Worm (Caenorhabditis elegans) whole organism, young adult: ENCODE results near the gene mtx-2.
"Not testable (repeated sequence)": the region's sequence is repeated elsewhere in the genome, so short reads cannot be mapped to it uniquely, and the experiment has no call there.

Experiments
- B0261.1 ChIP-seq: sonication (generic microtip); optimal IDR thresholded peaks from 2 replicates; lab custom pipeline; 2016; ENCODE audit warnings: mild to moderate bottlenecking, missing genetic modification characterization, moderate library complexity, missing compliant biosample characterization
- B0336.3 ChIP-seq: fragments of 200-800 bp; sonication (Bioruptor generic); IDR thresholded peaks from 2 replicates; pipeline ENCODE4 v1.3.6; 2022; ENCODE audit warnings: missing genetic modification characterization, missing compliant biosample characterization
- C17E4.6 ChIP-seq: fragments of 200-800 bp; sonication (Bioruptor generic); IDR thresholded peaks from 2 replicates; pipeline ENCODE4 v1.3.6; 2022; ENCODE audit warnings: missing genetic modification reagents, missing genetic modification characterization, missing compliant biosample characterization
- D2030.7 ChIP-seq: fragments of 200-800 bp; sonication (Bioruptor generic); IDR thresholded peaks from 2 replicates; pipeline ENCODE4 v1.3.6; 2022; ENCODE audit warnings: missing genetic modification reagents, missing genetic modification characterization, missing compliant biosample characterization
- F33H1.4 ChIP-seq: fragments of 200-800 bp; sonication (Bioruptor generic); IDR thresholded peaks from 2 replicates; pipeline ENCODE4 v1.3.6; 2022; ENCODE audit warnings: missing genetic modification reagents, missing genetic modification characterization, missing compliant biosample characterization
- K12H6.12 ChIP-seq: fragments of 200-800 bp; sonication (Bioruptor generic); optimal IDR thresholded peaks from 2 replicates; lab custom pipeline; 2018; ENCODE audit warnings: mild to moderate bottlenecking, missing genetic modification characterization, missing compliant biosample characterization
- Y53G8AR.9 ChIP-seq: fragments of 200-800 bp; sonication (Bioruptor generic); conservative IDR thresholded peaks from 2 replicates; pipeline ENCODE4 v1.3.6; 2022; ENCODE audit warnings: missing genetic modification reagents, missing genetic modification characterization, missing compliant biosample characterization
- Y56A3A.18 ChIP-seq: fragments of 200-800 bp; sonication (Bioruptor generic); IDR thresholded peaks from 2 replicates; pipeline ENCODE4 v1.3.6; 2022; ENCODE audit warnings: missing genetic modification reagents, missing genetic modification characterization, missing compliant biosample characterization
- Y95B8A.8 ChIP-seq: fragments of 200-800 bp; sonication (Bioruptor generic); IDR thresholded peaks from 2 replicates; pipeline ENCODE4 v1.3.6; 2022; ENCODE audit warnings: missing genetic modification reagents, missing genetic modification characterization, missing compliant biosample characterization
- ZK185.1 ChIP-seq: sonication (generic microtip); optimal IDR thresholded peaks from 2 replicates; lab custom pipeline; 2016; ENCODE audit warnings: mild to moderate bottlenecking, missing genetic modification characterization, missing compliant biosample characterization; ENCODE audit not compliant: poor library complexity, severe bottlenecking
- attf-3 ChIP-seq: fragments of 200-800 bp; sonication (Bioruptor generic); conservative IDR thresholded peaks from 2 replicates; pipeline ENCODE4 v1.3.6; 2022; ENCODE audit warnings: missing genetic modification reagents, missing genetic modification characterization, missing compliant biosample characterization
- attf-5 ChIP-seq: fragments of 200-800 bp; sonication (Bioruptor generic); optimal IDR thresholded peaks from 2 replicates; lab custom pipeline; 2018; ENCODE audit warnings: mild to moderate bottlenecking, missing genetic modification characterization, missing compliant biosample characterization
- cebp-1 ChIP-seq, 2 experiments: fragments of 200-800 bp in 1 of 2; sonication (Bioruptor generic) in 1 of 2; sonication (generic microtip) in 1 of 2; IDR thresholded peaks in 1 of 2; optimal IDR thresholded peaks in 1 of 2; 2 replicates each; pipeline versions ENCODE4 v1.3.6 to Lab custom; 2017 to 2022; ENCODE audit warnings: missing compliant biosample characterization in 2 of 2, missing genetic modification characterization in 2 of 2, mild to moderate bottlenecking in 1 of 2, missing genetic modification reagents in 1 of 2, moderate library complexity in 1 of 2
- ceh-27 ChIP-seq: fragments of 200-800 bp; sonication (Bioruptor generic); optimal IDR thresholded peaks from 2 replicates; lab custom pipeline; 2018; ENCODE audit warnings: mild to moderate bottlenecking, missing genetic modification characterization, moderate library complexity, missing compliant biosample characterization
- ceh-91 ChIP-seq: fragments of 200-800 bp; sonication (Bioruptor generic); IDR thresholded peaks from 2 replicates; pipeline ENCODE4 v1.3.6; 2022; ENCODE audit warnings: missing genetic modification reagents, missing genetic modification characterization, missing compliant biosample characterization
- dox-1 ChIP-seq: fragments of 200-800 bp; sonication (Bioruptor generic); IDR thresholded peaks from 2 replicates; pipeline ENCODE4 v1.3.6; 2022; ENCODE audit warnings: missing genetic modification reagents, missing genetic modification characterization, missing compliant biosample characterization
- ekl-4 ChIP-seq: fragments of 200-800 bp; sonication (Bioruptor generic); IDR thresholded peaks from 2 replicates; pipeline ENCODE4 v1.3.6; 2022; ENCODE audit warnings: missing genetic modification reagents, missing genetic modification characterization, missing compliant biosample characterization
- gei-17 ChIP-seq: fragments of 200-800 bp; sonication (Bioruptor generic); optimal IDR thresholded peaks from 2 replicates; lab custom pipeline; 2018; ENCODE audit warnings: mild to moderate bottlenecking, missing genetic modification characterization, missing compliant biosample characterization
- hmg-1.2 ChIP-seq: fragments of 200-800 bp; sonication (Bioruptor generic); IDR thresholded peaks from 2 replicates; pipeline ENCODE4 v1.3.6; 2022; ENCODE audit warnings: missing genetic modification reagents, missing genetic modification characterization, missing compliant biosample characterization
- hmg-20 ChIP-seq: fragments of 200-800 bp; sonication (Bioruptor generic); IDR thresholded peaks from 2 replicates; pipeline ENCODE4 v1.3.6; 2022; ENCODE audit warnings: missing genetic modification reagents, missing genetic modification characterization, missing compliant biosample characterization
- hsf-1 ChIP-seq: fragments of 200-800 bp; sonication (Bioruptor generic); IDR thresholded peaks from 2 replicates; pipeline ENCODE4 v1.3.6; 2022; ENCODE audit warnings: missing genetic modification reagents, missing genetic modification characterization, missing compliant biosample characterization
- let-607 ChIP-seq, 2 experiments: fragments of 200-800 bp in 1 of 2; sonication (Bioruptor generic) in 1 of 2; sonication (generic microtip) in 1 of 2; optimal IDR thresholded peaks; 2 replicates each; lab custom pipeline; 2016 to 2018; ENCODE audit warnings: mild to moderate bottlenecking in 2 of 2, missing compliant biosample characterization in 2 of 2, missing genetic modification characterization in 2 of 2, moderate library complexity in 2 of 2, missing genotype in 1 of 2
- lin-40 ChIP-seq: sonication (generic microtip); optimal IDR thresholded peaks from 2 replicates; lab custom pipeline; 2016; ENCODE audit warnings: missing genetic modification characterization, mild to moderate bottlenecking, missing compliant biosample characterization, missing genotype, missing genetic modification reagents
- lin-54 ChIP-seq: fragments of 200-800 bp; sonication (Bioruptor generic); optimal IDR thresholded peaks from 2 replicates; lab custom pipeline; 2018; ENCODE audit warnings: mild to moderate bottlenecking, missing genetic modification characterization, missing compliant biosample characterization
- lsl-1 ChIP-seq: fragments of 200-800 bp; sonication (Bioruptor generic); optimal IDR thresholded peaks from 2 replicates; lab custom pipeline; 2018; ENCODE audit warnings: mild to moderate bottlenecking, missing genetic modification characterization, moderate library complexity, missing compliant biosample characterization
- madf-3 ChIP-seq: fragments of 200-800 bp; sonication (Bioruptor generic); IDR thresholded peaks from 2 replicates; pipeline ENCODE4 v1.3.6; 2022; ENCODE audit warnings: missing genetic modification reagents, missing genetic modification characterization, missing compliant biosample characterization
- madf-6 ChIP-seq: fragments of 200-800 bp; sonication (Bioruptor generic); IDR thresholded peaks from 2 replicates; pipeline ENCODE4 v1.3.6; 2022; ENCODE audit warnings: missing genetic modification reagents, missing genetic modification characterization, missing compliant biosample characterization
- mcd-1 ChIP-seq: fragments of 200-800 bp; sonication (Bioruptor generic); IDR thresholded peaks from 2 replicates; pipeline ENCODE4 v1.3.6; 2022; ENCODE audit warnings: missing genetic modification reagents, missing genetic modification characterization, missing compliant biosample characterization
- nfyb-1 ChIP-seq: fragments of 200-800 bp; sonication (Bioruptor generic); IDR thresholded peaks from 2 replicates; pipeline ENCODE4 v1.3.6; 2022; ENCODE audit warnings: missing genetic modification reagents, missing genetic modification characterization, missing compliant biosample characterization
- nhr-80 ChIP-seq: sonication (generic microtip); optimal IDR thresholded peaks from 2 replicates; lab custom pipeline; 2016; ENCODE audit warnings: missing genetic modification characterization, missing compliant biosample characterization
- pbrm-1 ChIP-seq: fragments of 200-800 bp; sonication (Bioruptor generic); IDR thresholded peaks from 2 replicates; pipeline ENCODE4 v1.3.6; 2022; ENCODE audit warnings: missing genetic modification reagents, missing genetic modification characterization, missing compliant biosample characterization
- rcor-1 ChIP-seq: fragments of 200-800 bp; sonication (Bioruptor generic); IDR thresholded peaks from 2 replicates; pipeline ENCODE4 v1.3.6; 2022; ENCODE audit warnings: missing genetic modification reagents, missing genetic modification characterization, missing compliant biosample characterization
- rpc-1 ChIP-seq, 2 experiments: fragments of 150-350 bp in 1 of 2; sonication (generic microtip) in 1 of 2; optimal IDR thresholded peaks; 2 replicates each; lab custom pipeline; 2014 to 2018; ENCODE audit warnings: missing biosample characterization in 1 of 2, missing genetic modification characterization in 1 of 2, missing genetic modification reagents in 1 of 2, missing genotype in 1 of 2
- somi-1 ChIP-seq: fragments of 200-800 bp; sonication (Bioruptor generic); optimal IDR thresholded peaks from 2 replicates; lab custom pipeline; 2018; ENCODE audit warnings: mild to moderate bottlenecking, missing genetic modification characterization, missing compliant biosample characterization
- tbp1 ChIP-seq: fragments of 200-800 bp; sonication (Bioruptor generic); optimal IDR thresholded peaks from 2 replicates; lab custom pipeline; 2018; ENCODE audit warnings: mild to moderate bottlenecking, missing genetic modification characterization, missing compliant biosample characterization
- ztf-18 ChIP-seq: sonication (generic microtip); optimal IDR thresholded peaks from 2 replicates; lab custom pipeline; 2016; ENCODE audit warnings: missing genotype, mild to moderate bottlenecking, missing genetic modification characterization, missing compliant biosample characterization

The mtx-2 gene

ce11 chrIII:7773791-7774190 is 10.4 kb upstream of the mtx-2 start (continued):
- TF ChIP-seq ceh-27 (no peak), K12H6.12 (tag; lab: Kevin White, UChicago) (no peak), ZK185.1 (tag; lab: Kevin White, UChicago) (no peak), somi-1 (GFP tag; lab: Kevin White, UChicago) (no peak)

- peak; percentile 56; the same call in 1 of the 2 replicates for TF ChIP-seq ceh-91 (GFP tag; lab: Robert Waterston, UW)
- TF ChIP-seq gei-17, result no peak
- TF ChIP-seq, all 124 proteins: peak for 1
Measured at ce11 chrIII:7772901-7773300, 9.5 kb upstream of the mtx-2 start, which contains the start of the genes ZK686.6 and ZK686.1. Gene ZK686.6, minus strand, starts transcription at chrIII:7773001. Gene ZK686.1, plus strand, starts transcription at chrIII:7773134.

ce11 chrIII:7770986-7771385 is 7.6 kb upstream of the mtx-2 start:
- TF ChIP-seq B0336.3 (GFP tag; lab: Robert Waterston, UW), result 0 out of 2 replicates have a peak, but pooled peaks have one; percentile 27
- peak; percentile 53 for TF ChIP-seq lin-54 (GFP tag; lab: Kevin White, UChicago)
- peak; percentile 66 for TF ChIP-seq tbp1 (GFP tag; lab: Kevin White, UChicago)
- peak; percentile 60; the same call in 1 of the 2 replicates for TF ChIP-seq hsf-1
- TF ChIP-seq mcd-1, result peak; percentile 87
- TF ChIP-seq ceh-91 (GFP tag; lab: Robert Waterston, UW), result 0 out of 2 replicates have a peak, but pooled peaks have one; percentile 17
- peak; percentile 77 for TF ChIP-seq nfyb-1 (GFP tag; lab: Robert Waterston, UW)
- peak; percentile 61 for TF ChIP-seq madf-6 (GFP tag; lab: Robert Waterston, UW)
- TF ChIP-seq nhr-80 (tag; lab: Kevin White, UChicago), result peak; percentile 3
- TF ChIP-seq ztf-18 (tag; lab: Kevin White, UChicago), result peak; percentile 94
- TF ChIP-seq lin-40 (tag; lab: Kevin White, UChicago), result peak; percentile 34
- TF ChIP-seq B0261.1 (tag; lab: Kevin White, UChicago), result peak; percentile 62
- TF ChIP-seq lsl-1, result peak; percentile 34
- TF ChIP-seq attf-3 (GFP tag; lab: Robert Waterston, UW), result peak; percentile 77
- TF ChIP-seq attf-5 (GFP tag; lab: Kevin White, UChicago), result peak; percentile 32
- peak; percentile 57; the same call in 1 of the 2 replicates for TF ChIP-seq C17E4.6
- peak; percentile 74 for TF ChIP-seq Y95B8A.8
- TF ChIP-seq dox-1 (GFP tag; lab: Robert Waterston, UW), result peak; percentile 91
- peak; percentile 62 for TF ChIP-seq F33H1.4
- peak; percentile 90 for TF ChIP-seq Y53G8AR.9 (GFP tag; lab: Robert Waterston, UW)
- TF ChIP-seq cebp-1 (GFP tag; IDR thresholded peaks at IDR 0.05; lab: Robert Waterston, UW), result not testable (repeated sequence)
- TF ChIP-seq cebp-1 (tag; optimal IDR thresholded peaks at IDR 0.05; lab: Kevin White, UChicago), result peak; percentile 59
- peak; percentile 47 for TF ChIP-seq hmg-1.2
- TF ChIP-seq let-607 (tag; optimal IDR thresholded peaks at IDR 0.05; lab: Kevin White, UChicago), result peak in 1 of 2 experiments; percentile 5
- TF ChIP-seq rcor-1 (GFP tag; lab: Robert Waterston, UW), result peak; percentile 70
- peak; percentile 67; the same call in 1 of the 2 replicates for TF ChIP-seq madf-3 (GFP tag; lab: Robert Waterston, UW)
- TF ChIP-seq pbrm-1, result peak; percentile 82
- TF ChIP-seq hmg-20 (GFP tag; lab: Robert Waterston, UW), result 0 out of 2 replicates have a peak, but pooled peaks have one; percentile 9
- TF ChIP-seq ekl-4, result peak; percentile 64
- peak; percentile 5 for TF ChIP-seq rpc-1 (optimal IDR thresholded peaks at IDR 0.05; lab: Kevin White, UChicago)
- TF ChIP-seq rpc-1 (tag; optimal IDR thresholded peaks at IDR 0.05; lab: Kevin White, UChicago), result peak; percentile 64
- TF ChIP-seq Y56A3A.18 (GFP tag; lab: Robert Waterston, UW), result peak; percentile 55; the same call in 1 of the 2 replicates
- peak; percentile 70 for TF ChIP-seq D2030.7
